Fruit fly (Drosophila melanogaster): ENCODE measurements around the gene CG34266.

DNA sequence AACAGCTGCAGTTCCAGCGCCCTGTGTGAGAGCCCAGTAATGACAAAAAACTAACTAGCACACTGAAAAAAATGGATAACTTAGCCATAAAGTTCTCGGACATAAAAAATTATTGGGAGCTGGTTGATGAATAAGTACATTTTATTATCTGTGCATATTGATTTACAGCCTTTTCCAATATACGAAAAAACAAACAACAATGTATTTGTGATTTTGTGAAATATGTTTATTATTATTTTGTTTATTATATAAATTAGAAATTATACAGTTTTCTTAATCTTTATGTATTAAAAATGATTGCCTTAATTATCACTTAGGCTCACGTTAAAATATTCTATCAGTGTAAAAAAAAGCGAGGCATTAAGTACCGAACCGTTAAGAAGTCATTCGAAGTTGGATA, 14.1 kb downstream of the CG34266 start:
- TF ChIP-seq Myc (optimal IDR thresholded peaks at IDR 0.05) (no peak), insv (optimal IDR thresholded peaks at IDR 0.05) (no peak)

Measured in Kc167 (cell line).